Fruit fly (Drosophila melanogaster) whole organism, embryonic: Measurements from ENCODE around the gene CG43230.

ENCODE experiments used
- CG10147 ChIP-seq: fragments of 200-800 bp; sonication (Bioruptor generic); optimal IDR thresholded peaks from 2 replicates; lab custom pipeline; 2019; ENCODE audit warnings: missing biosample characterization, mild to moderate bottlenecking, missing genetic modification characterization, moderate library complexity
- CG10267 ChIP-seq: fragments of 200-800 bp; sonication (Bioruptor generic); optimal IDR thresholded peaks from 2 replicates; lab custom pipeline; 2018; ENCODE audit warnings: missing biosample characterization, mild to moderate bottlenecking, missing genetic modification characterization, moderate library complexity
- CG13424 ChIP-seq: fragments of 200-800 bp; sonication (Bioruptor generic); optimal IDR thresholded peaks from 2 replicates; lab custom pipeline; 2019; ENCODE audit warnings: missing biosample characterization, mild to moderate bottlenecking, missing genetic modification characterization, moderate library complexity
- CG15479 ChIP-seq: fragments of 200-800 bp; sonication (Bioruptor generic); optimal IDR thresholded peaks from 3 replicates; lab custom pipeline; 2019; ENCODE audit warnings: missing biosample characterization, mild to moderate bottlenecking, missing genetic modification characterization, moderate library complexity
- CG16779 ChIP-seq: fragments of 200-800 bp; sonication (Bioruptor generic); IDR thresholded peaks from 2 replicates; pipeline ENCODE4 v1.3.6; 2022; ENCODE audit warnings: missing biosample characterization, missing genetic modification characterization
- CG17359 ChIP-seq: fragments of 200-800 bp; sonication (Bioruptor generic); optimal IDR thresholded peaks from 3 replicates; lab custom pipeline; 2018; ENCODE audit warnings: missing biosample characterization, mild to moderate bottlenecking, missing genetic modification characterization, moderate library complexity
- CG17385 ChIP-seq: fragments of 200-800 bp; sonication (Bioruptor generic); optimal IDR thresholded peaks from 3 replicates; lab custom pipeline; 2018; ENCODE audit warnings: missing biosample characterization, mild to moderate bottlenecking, missing genetic modification characterization
- CG17568 ChIP-seq: fragments of 200-800 bp; sonication (Bioruptor generic); optimal IDR thresholded peaks from 2 replicates; lab custom pipeline; 2018; ENCODE audit warnings: missing biosample characterization, mild to moderate bottlenecking, missing genetic modification characterization, moderate library complexity
- CG2116 ChIP-seq: fragments of 200-800 bp; sonication (Bioruptor generic); optimal IDR thresholded peaks from 3 replicates; lab custom pipeline; 2018; ENCODE audit warnings: missing biosample characterization, mild to moderate bottlenecking, missing genetic modification characterization
- CG2712 ChIP-seq: fragments of 200-800 bp; optimal IDR thresholded peaks from 3 replicates; lab custom pipeline; 2019; ENCODE audit warnings: missing biosample characterization, mild to moderate bottlenecking, missing genetic modification characterization, moderate library complexity
- CG30020 ChIP-seq: fragments of 200-800 bp; optimal IDR thresholded peaks from 2 replicates; lab custom pipeline; 2019; ENCODE audit warnings: missing biosample characterization, mild to moderate bottlenecking, missing genetic modification characterization, moderate library complexity
- CG30403 ChIP-seq: fragments of 200-800 bp; sonication (Bioruptor generic); optimal IDR thresholded peaks from 3 replicates; lab custom pipeline; 2016; ENCODE audit warnings: missing biosample characterization, missing genetic modification characterization
- CG34376 ChIP-seq: fragments of 200-800 bp; sonication (Bioruptor generic); optimal IDR thresholded peaks from 2 replicates; lab custom pipeline; 2018; ENCODE audit warnings: missing biosample characterization, mild to moderate bottlenecking, missing genetic modification characterization
- CG9727 ChIP-seq: fragments of 200-800 bp; sonication (Bioruptor generic); optimal IDR thresholded peaks from 3 replicates; lab custom pipeline; 2017; ENCODE audit warnings: missing biosample characterization, mild to moderate bottlenecking, missing genetic modification characterization
- CrebB ChIP-seq: fragments of 200-800 bp; sonication (Bioruptor generic); optimal IDR thresholded peaks from 3 replicates; lab custom pipeline; 2018; ENCODE audit warnings: missing biosample characterization, mild to moderate bottlenecking, missing genetic modification characterization
- Dll ChIP-seq: fragments of 200-800 bp; sonication (Bioruptor generic); IDR thresholded peaks from 4 replicates; pipeline ENCODE4 v1.3.6; 2022; ENCODE audit warnings: missing biosample characterization, missing genetic modification characterization; ENCODE audit not compliant: partially characterized antibody
- Dp ChIP-seq: fragments of 200-800 bp; sonication (Bioruptor generic); optimal IDR thresholded peaks from 2 replicates; lab custom pipeline; 2018; ENCODE audit warnings: missing biosample characterization, mild to moderate bottlenecking, missing genetic modification characterization, moderate library complexity
- Dref ChIP-seq: fragments of 200-800 bp; sonication (Bioruptor generic); IDR thresholded peaks from 2 replicates; pipeline ENCODE4 v1.3.6; 2022; ENCODE audit warnings: missing biosample characterization, missing genetic modification characterization
- E2f2 ChIP-seq: fragments of 200-800 bp; sonication (Bioruptor generic); IDR thresholded peaks from 2 replicates; pipeline ENCODE4 v1.3.6; 2022; ENCODE audit warnings: missing biosample characterization, missing genetic modification characterization
- Eip74EF ChIP-seq, 2 experiments: fragments of 200-800 bp in 1 of 2; fragments of >200 bp in 1 of 2; sonication (Bioruptor generic) in 1 of 2; optimal IDR thresholded peaks; 2 replicates each; lab custom pipeline; 2017 to 2019; ENCODE audit warnings: missing biosample characterization in 2 of 2, missing genetic modification characterization in 2 of 2, mild to moderate bottlenecking in 1 of 2, moderate library complexity in 1 of 2
- Ets65A ChIP-seq: fragments of 200-800 bp; sonication (Bioruptor generic); peaks from one replicate; lab custom pipeline; 2016; ENCODE audit warnings: missing biosample characterization, missing genetic modification characterization
- HmgZ ChIP-seq: fragments of 200-800 bp; sonication (Bioruptor generic); optimal IDR thresholded peaks from 2 replicates; lab custom pipeline; 2018; ENCODE audit warnings: missing biosample characterization, mild to moderate bottlenecking, missing genetic modification characterization
- Nf-YC ChIP-seq: fragments of 200-800 bp; optimal IDR thresholded peaks from 3 replicates; lab custom pipeline; 2019; ENCODE audit warnings: missing biosample characterization, mild to moderate bottlenecking, missing genetic modification characterization, moderate library complexity
- Opbp ChIP-seq: fragments of 200-800 bp; sonication (Bioruptor generic); IDR thresholded peaks from 3 replicates; pipeline ENCODE4 v1.3.6; 2022; ENCODE audit warnings: missing biosample characterization, missing genetic modification characterization; ENCODE audit not compliant: partially characterized antibody
- Optix ChIP-seq: fragments of 200-800 bp; sonication (Bioruptor generic); IDR thresholded peaks from 3 replicates; pipeline ENCODE4 v1.3.6; 2022; ENCODE audit warnings: missing biosample characterization, missing genetic modification characterization
- Sox102F ChIP-seq: fragments of 200-800 bp; sonication (Bioruptor generic); optimal IDR thresholded peaks from 2 replicates; lab custom pipeline; 2018; ENCODE audit warnings: missing biosample characterization, mild to moderate bottlenecking, missing genetic modification characterization, moderate library complexity
- Sry-β ChIP-seq: fragments of 200-800 bp; sonication (Bioruptor generic); optimal IDR thresholded peaks from 2 replicates; lab custom pipeline; 2018; ENCODE audit warnings: missing biosample characterization, mild to moderate bottlenecking, missing genetic modification characterization, moderate library complexity
- Stat92E ChIP-seq, 3 experiments: fragments of >200 bp in 2 of 3; fragments of 200-800 bp in 1 of 3; sonication (Bioruptor generic) in 1 of 3; optimal IDR thresholded peaks; 2 replicates each; lab custom pipeline; 2017 to 2019; ENCODE audit warnings: missing biosample characterization in 3 of 3, missing genetic modification characterization in 3 of 3, mild to moderate bottlenecking in 1 of 3, moderate library complexity in 1 of 3
- Trl ChIP-seq, 3 experiments: fragments of >200 bp in 2 of 3; fragments of 200-800 bp in 1 of 3; sonication (Bioruptor generic) in 1 of 3; optimal IDR thresholded peaks; 2 replicates in 1 of 3; 3 replicates in 2 of 3; lab custom pipeline; 2016 to 2017; ENCODE audit warnings: missing biosample characterization in 1 of 3, missing genetic modification characterization in 1 of 3
- caup ChIP-seq: fragments of 200-800 bp; sonication (Bioruptor generic); optimal IDR thresholded peaks from 3 replicates; lab custom pipeline; 2017; ENCODE audit warnings: missing biosample characterization, mild to moderate bottlenecking, missing genetic modification characterization, moderate library complexity; ENCODE audit not compliant: severe bottlenecking
- ci ChIP-seq: fragments of 200-800 bp; sonication (Bioruptor generic); IDR thresholded peaks from 3 replicates; pipeline ENCODE4 v1.3.6; 2022; ENCODE audit warnings: missing biosample characterization, missing genetic modification characterization
- dimm ChIP-seq: fragments of 200-800 bp; sonication (Bioruptor generic); IDR thresholded peaks from 2 replicates; pipeline ENCODE4 v1.3.6; 2022; ENCODE audit warnings: missing biosample characterization, missing genetic modification characterization
- fd3F ChIP-seq: fragments of 200-800 bp; sonication (Bioruptor generic); optimal IDR thresholded peaks from 2 replicates; lab custom pipeline; 2018; ENCODE audit warnings: missing biosample characterization, mild to moderate bottlenecking, missing genetic modification characterization, moderate library complexity
- gfzf ChIP-seq: fragments of 200-800 bp; sonication (Bioruptor generic); optimal IDR thresholded peaks from 2 replicates; lab custom pipeline; 2016; ENCODE audit warnings: missing biosample characterization, mild to moderate bottlenecking, missing genetic modification characterization, moderate library complexity
- grau ChIP-seq: fragments of 200-800 bp; optimal IDR thresholded peaks from 3 replicates; lab custom pipeline; 2019; ENCODE audit warnings: missing biosample characterization, mild to moderate bottlenecking, missing genetic modification characterization, moderate library complexity
- grn ChIP-seq: fragments of 200-800 bp; sonication (Bioruptor generic); optimal IDR thresholded peaks from 3 replicates; lab custom pipeline; 2017; ENCODE audit warnings: missing biosample characterization, missing genetic modification characterization
- hkb ChIP-seq, 2 experiments: fragments of 200-800 bp in 1 of 2; fragments of >200 bp in 1 of 2; sonication (Bioruptor generic) in 1 of 2; IDR thresholded peaks in 1 of 2; optimal IDR thresholded peaks in 1 of 2; 2 replicates each; pipeline versions ENCODE4 v1.3.6 to Lab custom; 2017 to 2022; ENCODE audit warnings: missing biosample characterization in 1 of 2, missing genetic modification characterization in 1 of 2
- insv ChIP-seq, 2 experiments: fragments of 200-800 bp; sonication (Bioruptor generic); optimal IDR thresholded peaks; 3 replicates each; lab custom pipeline; 2016 to 2018; ENCODE audit warnings: missing biosample characterization in 2 of 2, missing genetic modification characterization in 2 of 2
- inv ChIP-seq: fragments of 200-800 bp; sonication (Bioruptor generic); IDR thresholded peaks from 2 replicates; pipeline ENCODE4 v1.3.6; 2022; ENCODE audit warnings: missing biosample characterization, missing genetic modification characterization; ENCODE audit not compliant: partially characterized antibody
- luna ChIP-seq: fragments of 200-800 bp; sonication (Bioruptor generic); optimal IDR thresholded peaks from 2 replicates; lab custom pipeline; 2016; ENCODE audit warnings: missing biosample characterization, missing genetic modification characterization
- nmo ChIP-seq: fragments of 200-800 bp; sonication (Bioruptor generic); optimal IDR thresholded peaks from 2 replicates; lab custom pipeline; 2018; ENCODE audit warnings: missing biosample characterization, mild to moderate bottlenecking, missing genetic modification characterization, moderate library complexity
- phol ChIP-seq: fragments of 200-800 bp; sonication (Bioruptor generic); optimal IDR thresholded peaks from 3 replicates; lab custom pipeline; 2018; ENCODE audit warnings: missing biosample characterization, mild to moderate bottlenecking, missing genetic modification characterization, moderate library complexity
- pum ChIP-seq: fragments of 200-800 bp; sonication (Bioruptor generic); optimal IDR thresholded peaks from 2 replicates; lab custom pipeline; 2016; ENCODE audit warnings: missing biosample characterization, missing genetic modification characterization
- scrt ChIP-seq: fragments of 200-800 bp; sonication (Bioruptor generic); optimal IDR thresholded peaks from 2 replicates; lab custom pipeline; 2018; ENCODE audit warnings: missing biosample characterization, mild to moderate bottlenecking, missing genetic modification characterization, moderate library complexity
- trem ChIP-seq: fragments of 200-800 bp; optimal IDR thresholded peaks from 3 replicates; lab custom pipeline; 2019; ENCODE audit warnings: missing biosample characterization, mild to moderate bottlenecking, missing genetic modification characterization, moderate library complexity
- trh ChIP-seq: fragments of 200-800 bp; sonication (Bioruptor generic); optimal IDR thresholded peaks from 2 replicates; lab custom pipeline; 2016; ENCODE audit warnings: missing biosample characterization, missing genetic modification characterization
- vfl ChIP-seq: fragments of 200-800 bp; sonication (Bioruptor generic); optimal IDR thresholded peaks from 2 replicates; lab custom pipeline; 2016; ENCODE audit warnings: missing biosample characterization, missing genetic modification characterization
- vnd ChIP-seq: fragments of 200-800 bp; sonication (Bioruptor generic); IDR thresholded peaks from 3 replicates; pipeline ENCODE4 v1.3.6; 2022; ENCODE audit warnings: missing biosample characterization, missing genetic modification characterization; ENCODE audit not compliant: partially characterized antibody

The CG43230 gene

dm6 chr2L:15256249-15256648 lies 41.2 kb downstream of the CG43230 start, which contains the start of the genes PolD3 and Uxt (continued):
- TF ChIP-seq Dp (GFP tag; lab: Kevin White, UChicago) (peak; percentile 66), Sox102F (no peak), pum (GFP tag; lab: Kevin White, UChicago) (no peak), Sry-β (GFP tag; lab: Kevin White, UChicago) (peak; percentile 90), CG2116 (GFP tag; lab: Kevin White, UChicago) (peak; percentile 53), grau (tag; lab: Kevin White, UChicago) (no peak), Optix (GFP tag; lab: Robert Waterston, UW) (no peak), CG2712 (tag; lab: Kevin White, UChicago) (peak; percentile 11), vfl (GFP tag; lab: Kevin White, UChicago) (no peak), gfzf (GFP tag; lab: Kevin White, UChicago) (peak; percentile 63), nmo (GFP tag; lab: Kevin White, UChicago) (peak; percentile 57), CG34376 (GFP tag; lab: Kevin White, UChicago) (no peak), grn (GFP tag; lab: Kevin White, UChicago) (peak; percentile 60), inv (no peak), luna (GFP tag; lab: Kevin White, UChicago) (no peak), CG10147 (GFP tag; lab: Kevin White, UChicago) (no peak), Nf-YC (tag; lab: Kevin White, UChicago) (peak; percentile 7), Dll (GFP tag; lab: Robert Waterston, UW) (peak; percentile 64; the same call in 1 of the 4 replicates), HmgZ (tag; lab: Kevin White, UChicago) (peak; percentile 2), E2f2 (GFP tag; lab: Robert Waterston, UW) (peak; percentile 69), CG30020 (peak; percentile 36), vnd (GFP tag; lab: Robert Waterston, UW) (no peak), phol (peak; percentile 32), Eip74EF (GFP tag; optimal IDR thresholded peaks at IDR 0.05; lab: Kevin White, UChicago) (no peak), Stat92E (GFP tag; optimal IDR thresholded peaks at IDR 0.05; lab: Kevin White, UChicago) (no peak), trem (tag; lab: Kevin White, UChicago) (peak; percentile 98), Dref (GFP tag; lab: Robert Waterston, UW) (peak; percentile 59), dimm (GFP tag; lab: Robert Waterston, UW) (no peak), CrebB (tag; lab: Kevin White, UChicago) (no peak), fd3F (GFP tag; lab: Kevin White, UChicago) (no peak), CG13424 (tag; lab: Kevin White, UChicago) (no peak), CG17385 (GFP tag; lab: Kevin White, UChicago) (peak; percentile 94), hkb (optimal IDR thresholded peaks at IDR 0.05; lab: Kevin White, UChicago) (no peak), hkb (GFP tag; IDR thresholded peaks at IDR 0.05; lab: Robert Waterston, UW) (no peak), trh (GFP tag; lab: Kevin White, UChicago) (no peak), CG10267 (peak; percentile 25), CG16779 (GFP tag; lab: Robert Waterston, UW) (no peak)

dm6 chr2L:15264483-15264987 lies 49.5 kb downstream of the CG43230 start, which contains the start of gene yuri:
Gene yuri, minus strand, starts transcription at chr2L:15264692.
- peak; percentile 53 for TF ChIP-seq CG17568 (GFP tag; lab: Kevin White, UChicago)
- TF ChIP-seq CG17359 (tag; lab: Kevin White, UChicago) = peak; percentile 24
- peak; percentile 90 to 92 for TF ChIP-seq Trl (optimal IDR thresholded peaks at IDR 0.05; lab: Kevin White, UChicago)
- peak; percentile 72 for TF ChIP-seq Trl (GFP tag; optimal IDR thresholded peaks at IDR 0.05; lab: Kevin White, UChicago)
- TF ChIP-seq Ets65A (GFP tag; lab: Kevin White, UChicago) = peak; percentile 70
- peak; percentile 36 for TF ChIP-seq CG9727 (GFP tag; lab: Kevin White, UChicago)
- peak in 1 of 3 experiments; percentile 57 for TF ChIP-seq Stat92E (GFP tag; optimal IDR thresholded peaks at IDR 0.05; lab: Kevin White, UChicago)
- peak; percentile 31 for TF ChIP-seq scrt (GFP tag; lab: Kevin White, UChicago)
- peak; percentile 56 for TF ChIP-seq caup
- TF ChIP-seq CG30403 (GFP tag; lab: Kevin White, UChicago) = no peak
- TF ChIP-seq ci = peak; percentile 80
- TF ChIP-seq CG10267 = peak; percentile 12
- TF ChIP-seq CG15479 = peak; percentile 67
- TF ChIP-seq Opbp (GFP tag; lab: Robert Waterston, UW) = peak; percentile 58; the same call in 2 of the 3 replicates
- peak in 1 of 2 experiments; percentile 87 for TF ChIP-seq insv (GFP tag; optimal IDR thresholded peaks at IDR 0.05; lab: Kevin White, UChicago)
